Fruit fly (Drosophila melanogaster) whole organism: ENCODE results near the gene CG6567.

Experiments used
- CG8478 ChIP-seq: fragments of >200 bp; optimal IDR thresholded peaks from 2 replicates; lab custom pipeline; 2018; ENCODE audit warnings: inconsistent platforms
- pan ChIP-seq: fragments of >200 bp; optimal IDR thresholded peaks from 2 replicates; lab custom pipeline; 2017

DNA sequence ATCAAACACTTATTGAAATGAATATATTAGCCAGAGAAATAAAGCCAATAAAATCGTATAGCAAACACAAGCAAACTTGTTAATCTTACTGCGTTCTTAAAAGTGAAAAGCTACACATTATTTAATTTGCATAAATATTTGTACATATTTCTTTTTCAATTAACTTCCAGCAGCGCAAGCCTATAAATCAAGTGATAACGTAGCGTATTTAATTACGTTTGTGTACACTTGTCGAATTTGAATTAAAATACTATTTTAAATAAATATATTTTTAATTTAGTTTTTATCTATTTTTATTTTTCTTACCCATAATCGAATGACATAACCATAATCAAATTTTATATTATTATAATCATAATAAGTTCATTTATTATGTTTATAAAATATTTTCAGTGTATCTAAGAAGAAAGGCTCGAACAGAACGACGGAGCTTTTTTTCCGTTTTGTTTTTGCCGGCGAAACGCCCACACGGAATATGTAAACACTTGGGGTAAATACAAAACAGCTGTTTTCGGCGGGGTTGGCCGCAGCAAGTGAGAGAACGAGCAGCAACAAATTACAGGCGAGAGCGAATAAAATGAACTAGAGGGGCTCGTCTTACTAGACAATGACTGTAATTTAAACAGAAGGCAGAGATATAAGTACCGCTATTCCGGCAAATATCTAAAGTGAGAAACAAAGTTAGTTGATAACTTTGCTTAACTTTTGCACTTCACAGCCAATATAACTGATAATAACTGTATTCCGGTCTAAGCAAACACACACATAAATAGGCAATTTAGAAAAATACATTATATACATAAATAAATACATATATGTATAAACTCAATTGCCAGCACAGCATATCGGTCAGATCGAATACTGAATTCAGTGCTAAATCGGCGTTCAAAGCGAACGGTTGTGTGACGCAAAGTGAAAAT, 21.5 kb upstream of the CG6567 start, which contains the start of gene Sodh2:
- TF ChIP-seq pan (no peak), CG8478 (lab: Kevin White, UChicago) (no peak)
